Fruit fly (Drosophila melanogaster) whole organism, prepupa: ENCODE measurements around the gene Cpr65Az.
A peak's percentile ranks its signal among the peaks of the same experiment; 100 is the strongest.

Experiments
- Blimp-1 ChIP-seq: fragments of 200-800 bp; sonication (Bioruptor generic); optimal IDR thresholded peaks from 3 replicates; lab custom pipeline; 2017; ENCODE audit warnings: missing biosample characterization, missing genetic modification characterization, mild to moderate bottlenecking, moderate library complexity, missing genetic modification reagents
- CG10631 ChIP-seq: fragments of 200-800 bp; sonication (Bioruptor generic); optimal IDR thresholded peaks from 2 replicates; lab custom pipeline; 2016; ENCODE audit warnings: missing biosample characterization, missing genetic modification characterization
- CG10669 ChIP-seq: fragments of 200-800 bp; sonication (Bioruptor generic); optimal IDR thresholded peaks from 3 replicates; lab custom pipeline; 2018; ENCODE audit warnings: missing biosample characterization, mild to moderate bottlenecking, missing genetic modification characterization, moderate library complexity
- CG11294 ChIP-seq: fragments of 200-800 bp; sonication (Bioruptor generic); IDR thresholded peaks from 2 replicates; pipeline ENCODE4 v1.3.6; 2022; ENCODE audit warnings: missing biosample characterization, missing genetic modification characterization
- CG11762 ChIP-seq: fragments of 200-800 bp; sonication (Bioruptor generic); optimal IDR thresholded peaks from 3 replicates; lab custom pipeline; 2016; ENCODE audit warnings: missing biosample characterization, missing genetic modification characterization; ENCODE audit not compliant: insufficient read depth
- CG1621 ChIP-seq: fragments of 200-800 bp; sonication (Bioruptor generic); optimal IDR thresholded peaks from 3 replicates; lab custom pipeline; 2018; ENCODE audit warnings: missing biosample characterization, mild to moderate bottlenecking, missing genetic modification characterization
- CG16779 ChIP-seq: fragments of 200-800 bp; sonication (Bioruptor generic); optimal IDR thresholded peaks from 3 replicates; lab custom pipeline; 2017; ENCODE audit warnings: missing biosample characterization, mild to moderate bottlenecking, missing genetic modification characterization
- CG3032 ChIP-seq: fragments of 200-800 bp; optimal IDR thresholded peaks from 2 replicates; lab custom pipeline; 2019; ENCODE audit warnings: missing biosample characterization, mild to moderate bottlenecking, missing genetic modification characterization, moderate library complexity
- CG31627 ChIP-seq: fragments of 200-800 bp; sonication (Bioruptor generic); optimal IDR thresholded peaks from 3 replicates; lab custom pipeline; 2016; ENCODE audit warnings: missing biosample characterization, missing genetic modification characterization
- CG32006 ChIP-seq: fragments of 200-800 bp; sonication (Bioruptor generic); optimal IDR thresholded peaks from 3 replicates; lab custom pipeline; 2017; ENCODE audit warnings: missing biosample characterization, mild to moderate bottlenecking, missing genetic modification characterization
- CG34406 ChIP-seq: fragments of 200-800 bp; sonication (Bioruptor generic); optimal IDR thresholded peaks from 3 replicates; lab custom pipeline; 2016; ENCODE audit warnings: missing biosample characterization, missing genetic modification characterization
- CG3919 ChIP-seq: fragments of 200-800 bp; sonication (Bioruptor generic); optimal IDR thresholded peaks from 3 replicates; lab custom pipeline; 2016; ENCODE audit warnings: missing biosample characterization, missing genetic modification characterization
- CG4318 ChIP-seq: fragments of 200-800 bp; sonication (Bioruptor generic); optimal IDR thresholded peaks from 3 replicates; lab custom pipeline; 2017; ENCODE audit warnings: missing biosample characterization, mild to moderate bottlenecking, missing genetic modification characterization
- CG6163 ChIP-seq: fragments of 200-800 bp; sonication (Bioruptor generic); IDR thresholded peaks from 3 replicates; pipeline ENCODE4 v1.3.6; 2022; ENCODE audit warnings: missing biosample characterization, missing genetic modification characterization
- CG6276 ChIP-seq: fragments of 200-800 bp; sonication (Bioruptor generic); optimal IDR thresholded peaks from 2 replicates; lab custom pipeline; 2017; ENCODE audit warnings: missing biosample characterization, mild to moderate bottlenecking, missing genetic modification characterization
- CG6792 ChIP-seq: fragments of 200-800 bp; sonication (Bioruptor generic); optimal IDR thresholded peaks from 3 replicates; lab custom pipeline; 2016; ENCODE audit warnings: missing biosample characterization, missing genetic modification characterization
- CG6854 ChIP-seq: fragments of 200-800 bp; sonication (Bioruptor generic); optimal IDR thresholded peaks from 2 replicates; lab custom pipeline; 2017; ENCODE audit warnings: missing biosample characterization, mild to moderate bottlenecking, missing genetic modification characterization
- CG8119 ChIP-seq: fragments of 200-800 bp; sonication (Bioruptor generic); IDR thresholded peaks from 3 replicates; pipeline ENCODE4 v1.3.6; 2022; ENCODE audit warnings: missing biosample characterization, missing genetic modification characterization
- CG8319 ChIP-seq: fragments of 200-800 bp; sonication (Bioruptor generic); optimal IDR thresholded peaks from 3 replicates; lab custom pipeline; 2016; ENCODE audit warnings: missing biosample characterization, missing genetic modification characterization
- CG8632 ChIP-seq: fragments of 200-800 bp; sonication (Bioruptor generic); optimal IDR thresholded peaks from 3 replicates; lab custom pipeline; 2016; ENCODE audit warnings: missing biosample characterization, missing genetic modification characterization
- CG9139 ChIP-seq: fragments of 200-800 bp; sonication (Bioruptor generic); optimal IDR thresholded peaks from 3 replicates; lab custom pipeline; 2017; ENCODE audit warnings: missing biosample characterization, mild to moderate bottlenecking, missing genetic modification characterization
- Eip75B ChIP-seq: fragments of 200-800 bp; sonication (Bioruptor generic); optimal IDR thresholded peaks from 3 replicates; lab custom pipeline; 2016; ENCODE audit warnings: missing biosample characterization, missing genetic modification characterization
- Eip78C ChIP-seq: fragments of 200-800 bp; sonication (Bioruptor generic); peaks from one replicate; lab custom pipeline; 2016; ENCODE audit warnings: missing biosample characterization, missing genetic modification characterization
- Eip93F ChIP-seq: fragments of 200-800 bp; sonication (Bioruptor generic); optimal IDR thresholded peaks from 2 replicates; lab custom pipeline; 2016; ENCODE audit warnings: missing biosample characterization, mild to moderate bottlenecking, missing genetic modification characterization
- Ets21C ChIP-seq: fragments of 200-800 bp; sonication (Bioruptor generic); optimal IDR thresholded peaks from 3 replicates; lab custom pipeline; 2016; ENCODE audit warnings: missing biosample characterization, missing genetic modification characterization
- Ets96B ChIP-seq: fragments of 200-800 bp; optimal IDR thresholded peaks from 2 replicates; lab custom pipeline; 2019; ENCODE audit warnings: missing biosample characterization, mild to moderate bottlenecking, missing genetic modification characterization, moderate library complexity
- Gug ChIP-seq: fragments of 200-800 bp; sonication (Bioruptor generic); IDR thresholded peaks from 2 replicates; pipeline ENCODE4 v1.3.6; 2022; ENCODE audit warnings: missing biosample characterization, missing genetic modification characterization
- Hr38 ChIP-seq: sonication (Bioruptor generic); optimal IDR thresholded peaks from 2 replicates; lab custom pipeline; 2016; ENCODE audit warnings: missing biosample characterization, missing genetic modification characterization
- Hr39 ChIP-seq: fragments of 200-800 bp; sonication (Bioruptor generic); optimal IDR thresholded peaks from 2 replicates; lab custom pipeline; 2016; ENCODE audit warnings: missing biosample characterization, missing genetic modification characterization
- Lpt ChIP-seq: fragments of 200-800 bp; sonication (Bioruptor generic); optimal IDR thresholded peaks from 3 replicates; lab custom pipeline; 2016; ENCODE audit warnings: missing biosample characterization, missing genetic modification characterization
- OdsH ChIP-seq: fragments of 200-800 bp; sonication (Bioruptor generic); optimal IDR thresholded peaks from 3 replicates; lab custom pipeline; 2016; ENCODE audit warnings: missing biosample characterization, missing genetic modification characterization
- Smox ChIP-seq: fragments of 200-800 bp; sonication (Bioruptor generic); optimal IDR thresholded peaks from 3 replicates; lab custom pipeline; 2016; ENCODE audit warnings: missing biosample characterization, missing genetic modification characterization
- Sox102F ChIP-seq: fragments of 200-800 bp; sonication (Bioruptor generic); optimal IDR thresholded peaks from 2 replicates; lab custom pipeline; 2016; ENCODE audit warnings: missing biosample characterization, mild to moderate bottlenecking, missing genetic modification characterization
- Sox14 ChIP-seq: fragments of 200-800 bp; sonication (Bioruptor generic); optimal IDR thresholded peaks from 3 replicates; lab custom pipeline; 2016; ENCODE audit warnings: missing biosample characterization, missing genetic modification characterization
- Sox15 ChIP-seq: fragments of 200-800 bp; sonication (Bioruptor generic); optimal IDR thresholded peaks from 3 replicates; lab custom pipeline; 2016; ENCODE audit warnings: missing biosample characterization, missing genetic modification characterization
- cyc ChIP-seq: fragments of 200-800 bp; sonication (Bioruptor generic); optimal IDR thresholded peaks from 3 replicates; lab custom pipeline; 2016; ENCODE audit warnings: missing biosample characterization, missing genetic modification characterization
- dac ChIP-seq: fragments of 200-800 bp; sonication (Bioruptor generic); optimal IDR thresholded peaks from 2 replicates; lab custom pipeline; 2017; ENCODE audit warnings: missing biosample characterization, mild to moderate bottlenecking, missing genetic modification characterization
- dsx ChIP-seq: fragments of 200-800 bp; optimal IDR thresholded peaks from 3 replicates; lab custom pipeline; 2019; ENCODE audit warnings: missing biosample characterization, mild to moderate bottlenecking, missing genetic modification characterization, moderate library complexity; ENCODE audit not compliant: poor library complexity, severe bottlenecking
- eg ChIP-seq: fragments of 200-800 bp; sonication (Bioruptor generic); IDR thresholded peaks from 3 replicates; pipeline ENCODE4 v1.3.6; 2022; ENCODE audit warnings: missing biosample characterization, missing genetic modification characterization
- esn ChIP-seq: fragments of 200-800 bp; sonication (Bioruptor generic); optimal IDR thresholded peaks from 2 replicates; lab custom pipeline; 2016; ENCODE audit warnings: missing biosample characterization, mild to moderate bottlenecking, missing genetic modification characterization, moderate library complexity
- fd85E ChIP-seq: fragments of 200-800 bp; sonication (Bioruptor generic); optimal IDR thresholded peaks from 3 replicates; lab custom pipeline; 2016; ENCODE audit warnings: missing biosample characterization, missing genetic modification characterization
- fkh ChIP-seq: fragments of 200-800 bp; sonication (Bioruptor generic); optimal IDR thresholded peaks from 3 replicates; lab custom pipeline; 2017; ENCODE audit warnings: missing biosample characterization, mild to moderate bottlenecking, missing genetic modification characterization, moderate library complexity
- net ChIP-seq: fragments of 200-800 bp; sonication (Bioruptor generic); optimal IDR thresholded peaks from 3 replicates; lab custom pipeline; 2016; ENCODE audit warnings: missing biosample characterization, missing genetic modification characterization
- pdm3 ChIP-seq: fragments of 200-800 bp; sonication (Bioruptor generic); optimal IDR thresholded peaks from 3 replicates; lab custom pipeline; 2016; ENCODE audit warnings: missing biosample characterization, missing genetic modification characterization
- spab ChIP-seq: fragments of 200-800 bp; sonication (Bioruptor generic); optimal IDR thresholded peaks from 2 replicates; lab custom pipeline; 2017; ENCODE audit warnings: missing biosample characterization, mild to moderate bottlenecking, missing genetic modification characterization, missing genetic modification reagents
- ss ChIP-seq, 2 experiments: fragments of 200-800 bp; sonication (Bioruptor generic); optimal IDR thresholded peaks; 2 replicates in 1 of 2; 3 replicates in 1 of 2; lab custom pipeline; 2017 to 2018; ENCODE audit warnings: mild to moderate bottlenecking in 2 of 2, missing biosample characterization in 2 of 2, missing genetic modification characterization in 2 of 2, moderate library complexity in 1 of 2
- svp ChIP-seq: fragments of 200-800 bp; sonication (Bioruptor generic); peaks from one replicate; lab custom pipeline; 2016; ENCODE audit warnings: missing biosample characterization, missing genetic modification characterization
- topi ChIP-seq: fragments of 200-800 bp; sonication (Bioruptor generic); optimal IDR thresholded peaks from 3 replicates; lab custom pipeline; 2016; ENCODE audit warnings: missing biosample characterization, missing genetic modification characterization
- vri ChIP-seq: fragments of 200-800 bp; sonication (Bioruptor generic); optimal IDR thresholded peaks from 3 replicates; lab custom pipeline; 2016; ENCODE audit warnings: missing biosample characterization, mild to moderate bottlenecking, missing genetic modification characterization

Gene Cpr65Az

dm6 chr3L:6173826-6174255 lies 13.2 kb downstream of the Cpr65Az start, which contains the start of the genes fmt and CG7376:
Gene fmt, minus strand, starts transcription at chr3L:6173880.
Gene CG7376, plus strand, starts transcription at chr3L:6174248.
- TF ChIP-seq CG3032 = peak; percentile 57
- no peak for TF ChIP-seq dsx
- TF ChIP-seq esn (GFP tag; lab: Kevin White, UChicago) = peak; percentile 53
- no peak for TF ChIP-seq CG10669 (GFP tag; lab: Kevin White, UChicago)
- peak; percentile 14; the same call in 1 of the 2 replicates for TF ChIP-seq Gug (GFP tag; lab: Robert Waterston, UW)
- peak; percentile 18 for TF ChIP-seq Sox15 (GFP tag; lab: Kevin White, UChicago)
- TF ChIP-seq, all 60 proteins: peak for 4

dm6 chr3L:6181776-6182175 lies 21.2 kb downstream of the Cpr65Az start, which contains the start of gene CG10274:
Gene CG10274, minus strand, starts transcription at chr3L:6181829.
- TF ChIP-seq Ets96B (tag; lab: Kevin White, UChicago) (peak; percentile 64), Eip75B (GFP tag; lab: Kevin White, UChicago) (no peak), CG6854 (GFP tag; lab: Kevin White, UChicago) (no peak), dsx (no peak), CG9139 (GFP tag; lab: Kevin White, UChicago) (no peak), CG16779 (tag; lab: Kevin White, UChicago) (no peak), CG6276 (GFP tag; lab: Kevin White, UChicago) (no peak), Lpt (GFP tag; lab: Kevin White, UChicago) (no peak), CG4318 (GFP tag; lab: Kevin White, UChicago) (no peak), Hr38 (no peak), CG6163 (peak; percentile 42; the same call in 2 of the 3 replicates), dac (GFP tag; lab: Kevin White, UChicago) (no peak), topi (GFP tag; lab: Kevin White, UChicago) (no peak), Smox (no peak), spab (GFP tag; lab: Kevin White, UChicago) (no peak), Sox14 (no peak), pdm3 (GFP tag; lab: Kevin White, UChicago) (no peak), net (GFP tag; lab: Kevin White, UChicago) (no peak), fkh (GFP tag; lab: Kevin White, UChicago) (peak; percentile 98), Hr39 (GFP tag; lab: Kevin White, UChicago) (peak; percentile 82), CG3919 (GFP tag; lab: Kevin White, UChicago) (no peak), fd85E (GFP tag; lab: Kevin White, UChicago) (no peak), CG1621 (tag; lab: Kevin White, UChicago) (peak; percentile 33), svp (GFP tag; lab: Kevin White, UChicago) (no peak), CG8319 (GFP tag; lab: Kevin White, UChicago) (peak; percentile 52), OdsH (GFP tag; lab: Kevin White, UChicago) (no peak), Blimp-1 (no peak), CG11294 (GFP tag; lab: Robert Waterston, UW) (no peak; the same call in 1 of the 2 replicates), Ets21C (GFP tag; lab: Kevin White, UChicago) (no peak), vri (no peak), Sox102F (GFP tag; lab: Kevin White, UChicago) (no peak), esn (GFP tag; lab: Kevin White, UChicago) (peak; percentile 79), CG8119 (no peak), ss (GFP tag; optimal IDR thresholded peaks at IDR 0.05; lab: Kevin White, UChicago) (no peak), Eip93F (GFP tag; lab: Kevin White, UChicago) (no peak), CG10631 (GFP tag; lab: Kevin White, UChicago) (no peak), CG34406 (GFP tag; lab: Kevin White, UChicago) (no peak), CG11762 (GFP tag; lab: Kevin White, UChicago) (no peak), Eip78C (GFP tag; lab: Kevin White, UChicago) (no peak), eg (GFP tag; lab: Robert Waterston, UW) (peak; percentile 36; the same call in 1 of the 3 replicates), CG8632 (GFP tag; lab: Kevin White, UChicago) (no peak), CG3032 (peak; percentile 78), CG31627 (peak; percentile 82), Sox15 (GFP tag; lab: Kevin White, UChicago) (peak; percentile 74), CG32006 (no peak), Gug (GFP tag; lab: Robert Waterston, UW) (peak; percentile 43; the same call in 1 of the 2 replicates), cyc (GFP tag; lab: Kevin White, UChicago) (peak; percentile 71), CG6792 (GFP tag; lab: Kevin White, UChicago) (peak; percentile 46)
